Worm (Caenorhabditis elegans): ENCODE data around the gene F53G2.2.
A peak's percentile ranks its signal among the peaks of the same experiment; 100 is the strongest.

The F53G2.2 gene

ce11 chrII:2456973-2457372 is 24.7 kb upstream of the F53G2.2 start:
- TF ChIP-seq nhr-11 (tag; optimal IDR thresholded peaks at IDR 0.05) (no peak), pha-2 (tag; optimal IDR thresholded peaks at IDR 0.05) (no peak), lim-6 (tag; optimal IDR thresholded peaks at IDR 0.05) (no peak), pax-1 (tag; optimal IDR thresholded peaks at IDR 0.05) (no peak), nfya-1 (tag; optimal IDR thresholded peaks at IDR 0.05) (no peak), sox-2 (GFP tag; IDR thresholded peaks at IDR 0.05) (no peak), sdc-2 (tag; optimal IDR thresholded peaks at IDR 0.05) (no peak), eyg-1 (tag; optimal IDR thresholded peaks at IDR 0.05) (no peak), ceh-19 (GFP tag; optimal IDR thresholded peaks at IDR 0.05) (no peak), elt-4 (tag; optimal IDR thresholded peaks at IDR 0.05) (no peak), F13H6.1 (tag; optimal IDR thresholded peaks at IDR 0.05) (no peak), C38D4.7 (GFP tag; optimal IDR thresholded peaks at IDR 0.05) (no peak), pros-1 (tag; optimal IDR thresholded peaks at IDR 0.05) (no peak)

ce11 chrII:2458881-2459280 is 22.8 kb upstream of the F53G2.2 start, which contains the start of gene pqn-42:
TSS of gene pqn-42 (minus strand) at chrII:2458981.
- TF ChIP-seq hlh-13 (GFP tag; optimal IDR thresholded peaks at IDR 0.05) = no peak
- TF ChIP-seq lim-6 (tag; optimal IDR thresholded peaks at IDR 0.05) = no peak
- no peak for TF ChIP-seq ref-2 (tag; optimal IDR thresholded peaks at IDR 0.05)
- no peak for TF ChIP-seq ceh-34 (tag; optimal IDR thresholded peaks at IDR 0.05)
- no peak for TF ChIP-seq ceh-30 (tag; optimal IDR thresholded peaks at IDR 0.05)
- no peak for TF ChIP-seq ceh-19 (GFP tag; optimal IDR thresholded peaks at IDR 0.05)
- no peak for TF ChIP-seq ceh-18 (tag; optimal IDR thresholded peaks at IDR 0.05)
- TF ChIP-seq tbx-7 (tag; optimal IDR thresholded peaks at IDR 0.05) = no peak
- no peak for TF ChIP-seq T23F11.4 (GFP tag; optimal IDR thresholded peaks at IDR 0.05)
- no peak for TF ChIP-seq unc-3 (GFP tag; conservative IDR thresholded peaks at IDR 0.05)
- no peak for TF ChIP-seq unc-3 (tag; optimal IDR thresholded peaks at IDR 0.05)
- no peak for TF ChIP-seq ceh-45 (GFP tag; IDR thresholded peaks at IDR 0.05)
- TF ChIP-seq hlh-15 (tag; optimal IDR thresholded peaks at IDR 0.05) = no peak

DNA sequence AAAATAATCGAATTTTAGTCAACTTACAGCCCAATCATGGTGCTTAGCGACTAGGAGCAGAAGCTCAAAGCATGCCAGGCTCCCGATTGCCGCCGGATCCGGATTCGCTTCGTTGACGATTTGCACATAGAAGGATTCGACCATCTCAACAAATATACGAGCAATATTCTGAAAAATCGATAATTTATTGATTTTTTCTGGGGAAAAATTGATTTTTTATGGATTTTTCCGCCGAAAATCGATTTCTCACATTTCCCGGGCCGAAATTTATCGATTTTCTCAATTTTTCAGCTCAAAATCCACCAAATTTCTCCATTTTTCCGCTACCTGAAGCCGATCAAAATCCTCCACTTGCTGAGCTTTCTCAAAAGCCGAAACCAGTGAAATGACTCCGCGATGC is 12.8 kb upstream of the F53G2.2 start:
- TF ChIP-seq ceh-48 (tag; optimal IDR thresholded peaks at IDR 0.05) (peak; percentile 35), fkh-10 (GFP tag; optimal IDR thresholded peaks at IDR 0.05) (no peak)

- no peak for TF ChIP-seq che-1 (tag; optimal IDR thresholded peaks at IDR 0.05)
- TF ChIP-seq hlh-15 (tag; optimal IDR thresholded peaks at IDR 0.05) = no peak
- no peak for TF ChIP-seq ceh-9 (tag; optimal IDR thresholded peaks at IDR 0.05)
- TF ChIP-seq fax-1 (tag; optimal IDR thresholded peaks at IDR 0.05) = no peak
- no peak for TF ChIP-seq hlh-6 (tag; optimal IDR thresholded peaks at IDR 0.05)
- TF ChIP-seq fkh-10 (GFP tag; optimal IDR thresholded peaks at IDR 0.05) = no peak
- TF ChIP-seq unc-42 (tag; optimal IDR thresholded peaks at IDR 0.05) = no peak
- TF ChIP-seq eyg-1 (tag; optimal IDR thresholded peaks at IDR 0.05) = no peak
- TF ChIP-seq pha-4 (tag; optimal IDR thresholded peaks at IDR 0.05) = no peak
- TF ChIP-seq elt-2 (tag; optimal IDR thresholded peaks at IDR 0.05) = no peak
- no peak for TF ChIP-seq unc-3 (GFP tag; conservative IDR thresholded peaks at IDR 0.05)
- no peak for TF ChIP-seq unc-3 (tag; optimal IDR thresholded peaks at IDR 0.05)
- TF ChIP-seq sox-4 (tag; optimal IDR thresholded peaks at IDR 0.05) = no peak
- no peak for TF ChIP-seq ztf-16 (tag; optimal IDR thresholded peaks at IDR 0.05)
- no peak for TF ChIP-seq sdc-2 (tag; optimal IDR thresholded peaks at IDR 0.05)
- TF ChIP-seq ceh-14 (tag; optimal IDR thresholded peaks at IDR 0.05) = no peak
- no peak for TF ChIP-seq hlh-8 (tag; optimal IDR thresholded peaks at IDR 0.05)
- TF ChIP-seq tbx-7 (tag; optimal IDR thresholded peaks at IDR 0.05) = no peak
- TF ChIP-seq odd-2 (tag; optimal IDR thresholded peaks at IDR 0.05) = no peak
- TF ChIP-seq K09A11.1 (tag; optimal IDR thresholded peaks at IDR 0.05; ENCODE audit: insufficient read depth) = no peak
These were observed 8.5 kb upstream of the F53G2.2 start, which contains the start of gene tsr-1 for ce11 chrII:2473270-2473669. TSS of gene tsr-1 (minus strand) at chrII:2473370.
